Worm (Caenorhabditis elegans): ENCODE results near the gene T02H6.1.

T02H6.1 gene

DNA sequence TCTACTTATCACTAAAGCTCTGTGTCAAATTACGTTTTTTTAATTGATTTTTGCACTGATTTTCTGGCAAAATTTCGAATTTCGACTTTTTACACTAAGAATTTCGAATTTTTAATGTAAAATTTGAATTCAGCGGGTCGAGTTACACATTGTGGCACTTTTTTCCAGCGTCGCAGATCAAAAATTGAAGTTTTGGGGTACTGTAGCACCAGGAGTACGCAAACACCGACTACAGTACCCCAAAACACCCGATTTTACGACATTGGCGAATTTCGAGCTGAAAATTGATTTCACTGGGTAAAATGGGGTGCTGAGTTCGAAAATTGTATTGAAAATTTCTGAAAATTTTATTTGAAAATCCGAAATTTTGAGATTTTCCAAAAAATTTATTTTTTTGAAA lies 23.2 kb downstream of the T02H6.1 start:
- TF ChIP-seq F10B5.3 (tag; optimal IDR thresholded peaks at IDR 0.05) (no peak), lin-13 (GFP tag; optimal IDR thresholded peaks at IDR 0.05) (peak; percentile 89), lsy-2 (tag; optimal IDR thresholded peaks at IDR 0.05) (peak; percentile 2 to 89), dpl-1 (GFP tag; optimal IDR thresholded peaks at IDR 0.05) (no peak), ceh-44 (GFP tag; IDR thresholded peaks at IDR 0.05) (no peak)

DNA sequence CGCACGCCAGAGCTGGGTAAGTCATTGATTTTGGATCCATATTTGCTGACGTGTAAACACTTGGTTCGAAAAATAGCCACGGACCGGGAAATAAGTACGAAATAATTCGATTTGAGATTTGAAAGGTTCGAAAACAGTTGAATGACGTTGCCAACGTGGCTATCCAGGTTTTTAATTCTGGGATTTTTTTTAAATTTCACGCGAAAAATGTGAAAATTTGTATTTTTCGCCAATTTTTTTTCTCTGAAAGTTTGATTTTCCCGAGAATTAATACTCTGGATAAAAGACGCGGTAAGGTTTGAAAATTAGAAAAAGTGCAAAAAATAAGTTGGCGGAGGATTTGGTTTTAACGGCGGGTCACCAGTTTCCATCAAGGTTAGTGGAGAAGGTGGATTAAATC lies 31.6 kb downstream of the T02H6.1 start, which contains the start of gene fbxc-48:
Gene fbxc-48, minus strand, starts transcription at position 101 of the 400 bp plus-strand sequence.
- no peak for TF ChIP-seq zfp-3 (GFP tag; conservative IDR thresholded peaks at IDR 0.05)
- TF ChIP-seq daf-12 (tag; optimal IDR thresholded peaks at IDR 0.05): no peak
- TF ChIP-seq skn-1 (tag; optimal IDR thresholded peaks at IDR 0.05): no peak
- no peak for TF ChIP-seq zip-2 (tag; optimal IDR thresholded peaks at IDR 0.05)
- TF ChIP-seq lin-38 (GFP tag; IDR thresholded peaks at IDR 0.05): no peak
- TF ChIP-seq ceh-20 (GFP tag; IDR thresholded peaks at IDR 0.05): no peak
- no peak for TF ChIP-seq ZK546.5 (tag; optimal IDR thresholded peaks at IDR 0.05)
- no peak for TF ChIP-seq ztf-11 (tag; optimal IDR thresholded peaks at IDR 0.05)
- TF ChIP-seq vab-7 (GFP tag; IDR thresholded peaks at IDR 0.05): no peak
- TF ChIP-seq T26A8.4 (GFP tag; IDR thresholded peaks at IDR 0.05): no peak
- no peak for TF ChIP-seq snpc-1.2 (GFP tag; IDR thresholded peaks at IDR 0.05)
- no peak for TF ChIP-seq egl-43 (GFP tag; IDR thresholded peaks at IDR 0.05)

DNA sequence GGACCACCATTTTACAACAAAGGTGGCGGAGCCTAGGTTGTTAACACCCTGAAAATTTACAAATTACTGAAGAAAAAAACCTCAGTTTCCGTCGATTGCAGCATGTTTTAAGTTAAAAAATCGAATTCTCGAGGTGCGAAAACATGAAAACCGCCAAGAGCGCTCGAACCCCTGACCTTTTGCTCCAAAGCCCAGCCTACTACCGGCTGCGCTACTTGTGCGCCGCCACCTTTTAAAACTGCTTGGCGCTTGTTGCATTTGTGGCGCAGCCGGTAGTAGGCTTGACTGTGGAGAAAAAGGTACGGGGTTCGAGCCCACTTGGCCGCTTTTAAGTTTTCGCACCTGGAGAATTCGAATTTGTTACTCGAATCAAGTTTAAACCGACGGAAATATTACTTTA lies 41.0 kb downstream of the T02H6.1 start, which contains the start of gene snt-6:
Gene snt-6, minus strand, starts transcription at position 58 of the 400 bp plus-strand sequence.
- TF ChIP-seq egl-43 (GFP tag; IDR thresholded peaks at IDR 0.05): peak; percentile 57; the same call in 1 of the 2 replicates
- 0 out of 2 replicates have a peak, but pooled peaks have one; percentile 44 for TF ChIP-seq F44E2.7 (GFP tag; IDR thresholded peaks at IDR 0.05)
- TF ChIP-seq zip-2 (tag; optimal IDR thresholded peaks at IDR 0.05): no peak
- peak; percentile 34; the same call in 1 of the 2 replicates for TF ChIP-seq set-16 (GFP tag; IDR thresholded peaks at IDR 0.05)
- TF ChIP-seq nhr-111 (GFP tag; optimal IDR thresholded peaks at IDR 0.05): no peak
- TF ChIP-seq cey-2 (tag; optimal IDR thresholded peaks at IDR 0.05; ENCODE audit: borderline replicate concordance, insufficient read depth): no peak
- TF ChIP-seq pha-4 (GFP tag; IDR thresholded peaks at IDR 0.05): 0 out of 2 replicates have a peak, but pooled peaks have one; percentile 23
- TF ChIP-seq pha-4 (tag; optimal IDR thresholded peaks at IDR 0.05): no peak
- no peak for TF ChIP-seq snpc-4 (tag; optimal IDR thresholded peaks at IDR 0.05)
- no peak for TF ChIP-seq nhr-237 (tag; optimal IDR thresholded peaks at IDR 0.05)
- TF ChIP-seq lin-38 (GFP tag; IDR thresholded peaks at IDR 0.05): 0 out of 2 replicates have a peak, but pooled peaks have one; percentile 7

DNA sequence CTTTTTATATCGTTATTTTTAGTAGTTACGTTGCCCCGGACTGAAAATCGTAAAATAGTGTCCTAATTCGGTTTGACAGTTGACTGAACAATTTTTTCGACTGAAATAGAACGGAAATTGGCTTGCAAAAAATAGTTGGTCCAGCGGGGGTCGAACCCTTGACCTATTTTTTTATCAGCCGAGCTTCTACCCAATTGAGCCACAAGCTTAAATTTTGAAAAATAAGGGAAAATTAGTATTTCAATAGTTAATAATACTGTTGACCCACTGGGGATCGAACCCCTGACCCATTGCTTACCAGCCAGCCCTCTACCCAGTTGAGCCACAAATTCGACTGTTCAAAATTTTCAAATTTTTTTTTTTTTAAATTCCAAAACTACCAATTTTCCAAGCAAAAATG lies 42.7 kb downstream of the T02H6.1 start:
- TF ChIP-seq gei-8 (GFP tag; optimal IDR thresholded peaks at IDR 0.05): no peak
- 0 out of 2 replicates have a peak, but pooled peaks have one; percentile 16 for TF ChIP-seq lim-7 (GFP tag; IDR thresholded peaks at IDR 0.05)
- no peak for TF ChIP-seq egl-43 (GFP tag; IDR thresholded peaks at IDR 0.05)
- 0 out of 2 replicates have a peak, but pooled peaks have one; percentile 18 for TF ChIP-seq lin-38 (GFP tag; IDR thresholded peaks at IDR 0.05)

DNA sequence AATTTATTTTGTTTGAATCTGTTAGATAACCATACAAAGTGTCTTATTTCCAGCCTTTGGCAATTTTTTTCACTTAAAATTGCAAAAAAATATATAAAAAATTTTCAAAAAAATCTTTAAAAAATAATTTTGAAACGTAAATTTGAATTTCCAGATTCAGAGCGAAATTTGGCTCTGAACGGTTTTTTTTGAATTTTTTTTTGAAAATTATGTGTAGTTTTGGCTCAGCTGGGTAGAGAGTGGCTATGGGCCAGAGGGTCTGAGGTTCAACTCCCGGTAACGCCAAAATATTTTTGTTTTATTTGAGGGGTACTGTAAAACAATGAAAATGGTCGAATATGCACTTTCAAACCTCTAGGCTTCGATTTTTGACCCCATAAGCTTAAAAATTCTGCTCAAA lies 44.3 kb downstream of the T02H6.1 start:
- no peak for TF ChIP-seq Y75B8A.6 (GFP tag; IDR thresholded peaks at IDR 0.05)
- no peak for TF ChIP-seq Y48G9A.11 (GFP tag; IDR thresholded peaks at IDR 0.05)
- TF ChIP-seq nhr-28 (tag; optimal IDR thresholded peaks at IDR 0.05): no peak
- TF ChIP-seq spr-1 (tag; optimal IDR thresholded peaks at IDR 0.05): no peak
- TF ChIP-seq ceh-62 (tag; optimal IDR thresholded peaks at IDR 0.05): no peak
- TF ChIP-seq mxl-2 (GFP tag; conservative IDR thresholded peaks at IDR 0.05): no peak
- no peak for TF ChIP-seq hlh-30 (tag; optimal IDR thresholded peaks at IDR 0.05; ENCODE audit: insufficient read depth)
- no peak for TF ChIP-seq nhr-10 (tag; optimal IDR thresholded peaks at IDR 0.05)
- TF ChIP-seq nhr-42 (GFP tag; IDR thresholded peaks at IDR 0.05): no peak
- TF ChIP-seq lin-1 (GFP tag; IDR thresholded peaks at IDR 0.05): no peak
- no peak for TF ChIP-seq F44E2.7 (GFP tag; IDR thresholded peaks at IDR 0.05)
- no peak for TF ChIP-seq T20F7.1 (GFP tag; optimal IDR thresholded peaks at IDR 0.05)
- TF ChIP-seq arid-1 (GFP tag; conservative IDR thresholded peaks at IDR 0.05): no peak
- TF ChIP-seq snpc-4 (tag; optimal IDR thresholded peaks at IDR 0.05): no peak

Data from whole organism, L4 larva.